Fruit fly (Drosophila melanogaster) whole organism: ENCODE measurements around the gene CG15130.

Experiments
- CG8478 ChIP-seq: fragments of >200 bp; optimal IDR thresholded peaks from 2 replicates; lab custom pipeline; 2018; ENCODE audit warnings: inconsistent platforms
- Dll ChIP-seq: fragments of >200 bp; optimal IDR thresholded peaks from 2 replicates; lab custom pipeline; 2017
- EcR ChIP-seq, 2 experiments: fragments of >200 bp; optimal IDR thresholded peaks; 2 replicates each; lab custom pipeline; 2017; ENCODE audit warnings: missing biosample characterization in 2 of 2, missing genetic modification characterization in 2 of 2, missing genetic modification reagents in 2 of 2
- usp ChIP-seq: fragments of >200 bp; optimal IDR thresholded peaks from 2 replicates; lab custom pipeline; 2017; ENCODE audit warnings: missing biosample characterization, missing genetic modification characterization, mixed read lengths

DNA sequence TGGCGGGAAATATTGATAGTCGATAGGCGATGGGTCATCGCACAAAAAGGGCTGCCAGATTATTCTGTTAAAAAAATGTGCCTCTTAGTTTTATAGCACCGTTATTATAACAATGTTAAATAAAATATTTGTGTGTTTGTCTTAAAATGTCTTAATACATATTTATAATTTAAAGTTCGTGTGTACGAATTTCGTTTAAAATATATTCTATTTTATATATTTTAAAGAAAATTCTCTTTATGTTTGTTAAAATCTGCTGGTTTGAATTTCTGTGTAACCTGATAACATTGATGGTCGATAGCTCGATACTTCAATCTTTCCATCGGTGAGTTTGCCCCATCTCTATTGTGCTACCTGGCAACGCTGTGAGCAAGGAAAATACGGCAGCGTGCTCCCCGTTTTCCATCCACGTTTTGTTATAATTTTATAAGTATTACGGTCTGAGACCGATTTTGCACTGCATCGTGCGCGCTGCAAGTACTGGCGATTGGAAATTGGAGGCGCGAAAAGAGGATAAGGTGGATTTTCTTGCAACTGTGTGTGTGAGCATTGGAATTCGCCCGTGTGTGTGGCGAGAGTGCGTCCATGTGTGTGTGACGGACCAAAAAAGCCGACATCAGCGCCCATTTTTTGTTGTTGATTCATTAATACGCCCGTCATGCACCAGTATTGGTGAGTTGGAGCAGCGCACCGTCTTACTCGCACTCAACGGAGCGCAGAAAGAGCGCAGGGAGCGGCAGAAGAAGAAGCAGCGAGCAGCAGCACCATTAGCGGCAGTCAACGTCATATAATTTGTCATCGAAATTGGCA is 7.5 kb downstream of the CG15130 start, which contains the start of the genes CG10949 and Arpc2:
- TF ChIP-seq usp (GFP tag; lab: Kevin White, UChicago), result no peak
- TF ChIP-seq CG8478 (lab: Kevin White, UChicago), result no peak
- no peak for TF ChIP-seq Dll (lab: Kevin White, UChicago)
- TF ChIP-seq EcR (GFP tag; optimal IDR thresholded peaks at IDR 0.05; lab: Kevin White, UChicago), result no peak
